Fruit fly (Drosophila melanogaster): Measurements from ENCODE around the gene SNCF.

SNCF gene

DNA sequence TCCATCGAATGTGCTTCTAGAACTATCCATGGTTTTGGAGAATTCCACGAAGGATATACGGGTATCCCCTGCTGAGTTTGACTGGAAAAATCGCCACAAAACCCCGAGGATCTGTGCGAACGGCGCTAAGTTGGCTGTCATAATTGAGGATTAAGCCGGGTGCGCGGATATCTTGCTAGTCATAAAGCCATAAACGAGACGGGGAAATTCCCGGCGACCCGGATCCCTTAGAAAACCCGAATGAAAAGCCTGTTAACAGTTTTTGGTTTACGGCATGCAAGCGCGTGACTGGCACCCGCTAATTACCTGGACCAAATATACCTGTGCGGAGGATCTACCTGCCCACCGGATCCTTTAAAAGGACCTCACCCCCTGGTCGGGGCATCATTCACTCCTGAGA lies at the start of gene SNCF:
TSS of gene SNCF (plus strand) at position 382 of the 400 bp plus-strand sequence.
- TF ChIP-seq CG8478 (optimal IDR thresholded peaks at IDR 0.05): no peak
- no peak for TF ChIP-seq EcR (GFP tag; optimal IDR thresholded peaks at IDR 0.05)
- no peak for TF ChIP-seq usp (GFP tag; optimal IDR thresholded peaks at IDR 0.05)
- TF ChIP-seq Dll (optimal IDR thresholded peaks at IDR 0.05): no peak
- no peak for TF ChIP-seq pan (optimal IDR thresholded peaks at IDR 0.05)
- TF ChIP-seq psq (optimal IDR thresholded peaks at IDR 0.05): no peak

DNA sequence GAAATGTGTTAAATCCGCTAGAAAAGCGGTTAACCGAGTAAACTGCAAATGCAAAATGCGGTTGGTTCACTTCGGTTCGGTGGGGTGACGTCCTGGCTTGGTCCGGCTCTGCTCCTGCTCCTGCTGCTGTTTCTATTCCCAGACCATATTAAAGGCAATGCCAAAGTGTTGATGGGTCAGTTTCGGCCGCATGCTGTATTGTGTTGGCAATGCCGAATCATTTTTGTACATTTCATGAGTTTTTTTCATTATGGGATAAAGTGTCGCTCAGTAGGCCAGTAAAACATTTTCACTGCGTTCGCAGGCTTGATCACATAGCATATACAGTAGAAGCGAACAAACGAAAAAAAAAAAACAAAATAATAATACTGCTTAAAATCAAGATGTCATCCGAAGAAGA lies 49.5 kb upstream of the SNCF start, which contains the start of gene CG14113:
TSS of gene CG14113 (plus strand) at position 301 of the 400 bp plus-strand sequence.
- TF ChIP-seq CG8478 (optimal IDR thresholded peaks at IDR 0.05): no peak
- TF ChIP-seq psq (optimal IDR thresholded peaks at IDR 0.05): no peak

DNA sequence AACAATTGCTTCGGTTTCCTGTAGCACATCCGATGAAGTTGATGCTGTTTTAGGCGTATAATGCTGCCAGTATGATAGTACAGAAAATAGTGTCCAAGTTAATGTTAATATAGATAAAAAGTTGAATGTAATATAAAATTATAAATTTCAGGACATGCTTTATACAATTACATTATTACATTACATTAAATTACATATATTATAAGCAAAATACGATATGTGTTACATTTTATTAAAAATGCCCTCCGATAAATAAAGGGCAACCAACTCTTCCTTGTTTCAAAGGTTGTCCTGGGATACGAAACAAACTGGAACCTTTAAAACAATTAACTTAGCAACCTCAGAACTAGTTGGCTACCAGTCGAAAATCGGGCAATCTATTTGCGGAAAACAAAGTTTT lies 29.6 kb upstream of the SNCF start, which contains the start of gene CG17687:
TSS of gene CG17687 (plus strand) at position 301 of the 400 bp plus-strand sequence.
- TF ChIP-seq EcR (GFP tag; optimal IDR thresholded peaks at IDR 0.05) (no peak), CG8478 (optimal IDR thresholded peaks at IDR 0.05) (no peak), usp (GFP tag; optimal IDR thresholded peaks at IDR 0.05) (no peak), Dll (optimal IDR thresholded peaks at IDR 0.05) (no peak), pan (optimal IDR thresholded peaks at IDR 0.05) (no peak), psq (optimal IDR thresholded peaks at IDR 0.05) (no peak)

DNA sequence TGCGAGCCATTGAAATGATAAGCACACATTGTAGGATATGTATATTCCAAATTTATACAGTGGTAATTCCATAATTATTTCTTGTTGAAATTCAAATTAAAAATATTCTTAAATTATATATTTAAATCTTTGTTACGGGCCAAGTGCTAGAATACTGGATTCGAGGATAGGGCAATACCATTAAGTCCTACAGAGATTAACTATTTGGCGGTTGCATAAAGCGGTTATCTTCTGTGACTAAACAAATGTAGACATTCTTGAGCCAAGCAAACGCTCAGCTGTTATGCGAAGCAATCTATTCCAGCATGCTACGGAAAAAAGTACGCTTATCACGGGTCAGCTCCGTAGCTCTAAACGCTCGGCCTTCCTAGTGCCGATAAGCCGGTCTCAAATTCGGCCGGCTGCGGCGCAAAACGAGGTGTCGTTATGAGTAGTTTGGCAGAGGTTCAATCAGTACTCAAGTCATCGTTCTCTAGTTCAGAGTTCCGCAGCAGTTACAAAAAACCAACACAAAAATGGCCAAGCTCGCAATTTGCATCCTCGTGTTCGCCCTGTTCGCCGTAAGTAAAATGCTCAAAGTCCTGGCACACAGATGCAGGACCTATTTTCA lies 22.2 kb upstream of the SNCF start, which contains the start of gene Nplp2:
TSS of gene Nplp2 (plus strand) at position 293 of the 610 bp plus-strand sequence.
- TF ChIP-seq Dll (optimal IDR thresholded peaks at IDR 0.05) (no peak), EcR (GFP tag; optimal IDR thresholded peaks at IDR 0.05) (no peak), usp (GFP tag; optimal IDR thresholded peaks at IDR 0.05) (no peak), pan (optimal IDR thresholded peaks at IDR 0.05) (no peak), CG8478 (optimal IDR thresholded peaks at IDR 0.05) (no peak), psq (optimal IDR thresholded peaks at IDR 0.05) (no peak)

DNA sequence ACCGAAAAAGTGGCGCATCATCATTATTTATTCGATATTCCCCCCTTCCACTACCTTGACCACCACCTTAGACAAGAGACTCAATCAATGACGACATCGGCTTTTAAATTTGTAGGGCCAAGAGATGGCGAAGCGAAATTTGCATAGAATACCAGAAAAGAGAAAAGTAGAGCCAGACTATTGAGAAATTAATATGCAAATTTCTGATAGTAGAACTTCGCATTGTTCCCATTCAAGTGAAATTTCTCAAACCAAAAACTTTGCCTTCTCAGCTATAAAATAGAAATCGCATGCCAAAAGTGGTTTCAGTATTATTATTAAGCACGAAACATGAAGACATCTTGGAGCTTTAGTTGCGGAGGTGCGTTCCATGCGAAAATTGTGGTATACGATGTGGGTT lies 726 bp upstream of the SNCF start, which contains the start of gene CG14111:
TSS of gene CG14111 (plus strand) at position 301 of the 400 bp plus-strand sequence.
- TF ChIP-seq pan (optimal IDR thresholded peaks at IDR 0.05) (no peak), Dll (optimal IDR thresholded peaks at IDR 0.05) (no peak), psq (optimal IDR thresholded peaks at IDR 0.05) (no peak), usp (GFP tag; optimal IDR thresholded peaks at IDR 0.05) (no peak), CG8478 (optimal IDR thresholded peaks at IDR 0.05) (no peak), EcR (GFP tag; optimal IDR thresholded peaks at IDR 0.05) (no peak)

DNA sequence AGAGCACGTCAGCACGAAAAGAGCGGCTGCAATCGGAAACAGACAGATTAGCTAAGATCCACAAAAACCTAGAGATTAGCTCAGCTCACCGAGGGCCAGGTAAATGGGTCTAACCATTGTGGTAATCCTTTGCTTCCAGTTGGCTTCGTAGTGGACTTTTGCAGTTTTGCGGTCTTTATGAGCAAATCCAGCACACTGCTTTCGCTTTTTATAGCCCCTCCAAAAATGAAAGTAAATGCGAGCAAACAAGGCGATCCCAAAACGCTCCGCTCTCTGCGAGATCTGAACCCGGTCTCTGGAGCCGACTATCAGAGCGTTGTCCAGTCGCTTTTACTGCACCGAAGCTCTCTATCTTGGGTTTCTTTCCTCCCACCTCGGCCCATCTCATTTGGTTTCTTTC lies 2.8 kb downstream of the SNCF start, which contains the start of gene CG14107:
TSS of gene CG14107 (minus strand) at position 187 of the 400 bp plus-strand sequence.
- no peak for TF ChIP-seq pan (optimal IDR thresholded peaks at IDR 0.05)
- no peak for TF ChIP-seq usp (GFP tag; optimal IDR thresholded peaks at IDR 0.05)
- no peak for TF ChIP-seq CG8478 (optimal IDR thresholded peaks at IDR 0.05)
- no peak for TF ChIP-seq Dll (optimal IDR thresholded peaks at IDR 0.05)
- no peak for TF ChIP-seq EcR (GFP tag; optimal IDR thresholded peaks at IDR 0.05)
- no peak for TF ChIP-seq psq (optimal IDR thresholded peaks at IDR 0.05)

DNA sequence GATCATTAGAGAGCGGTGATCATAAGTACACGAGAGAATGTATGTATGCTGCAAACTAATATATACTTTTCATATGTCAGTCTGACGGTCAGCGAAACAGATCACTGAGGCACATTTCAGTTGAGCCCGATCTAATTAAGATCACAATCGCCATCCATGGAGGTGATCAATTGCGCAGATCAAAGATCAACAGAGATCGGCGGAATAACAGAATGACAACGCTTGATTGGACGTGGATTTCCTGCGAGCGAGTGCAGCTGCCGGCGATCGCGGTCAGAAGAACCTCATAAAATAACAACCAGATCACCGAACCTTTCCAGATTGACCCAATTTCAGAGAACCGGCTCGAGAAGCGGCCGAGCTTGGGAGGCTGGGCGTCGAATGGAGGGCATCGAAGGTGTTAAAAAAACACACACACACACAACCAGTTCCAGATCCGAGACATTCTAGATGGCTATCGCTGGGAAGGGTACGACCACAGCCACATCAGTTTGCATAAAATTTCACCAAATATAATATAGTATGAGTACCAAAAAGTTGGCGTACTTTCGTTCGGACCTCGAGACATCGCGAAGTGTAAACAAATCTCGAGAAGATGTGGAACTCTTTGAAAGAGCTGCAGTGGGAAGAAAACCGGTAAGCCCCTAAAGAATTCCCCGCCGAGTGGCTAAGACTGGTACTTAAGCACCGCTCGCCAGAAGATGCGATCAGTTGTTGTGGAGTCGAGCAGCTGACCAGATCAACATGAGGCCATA lies 3.9 kb downstream of the SNCF start, which contains the start of gene ImpL1:
TSS of gene ImpL1 (plus strand) at position 705 of the 755 bp plus-strand sequence.
- TF ChIP-seq CG8478 (optimal IDR thresholded peaks at IDR 0.05): no peak
- no peak for TF ChIP-seq psq (optimal IDR thresholded peaks at IDR 0.05)
- TF ChIP-seq EcR (GFP tag; optimal IDR thresholded peaks at IDR 0.05): no peak
- TF ChIP-seq pan (optimal IDR thresholded peaks at IDR 0.05): no peak
- TF ChIP-seq Dll (optimal IDR thresholded peaks at IDR 0.05): no peak

DNA sequence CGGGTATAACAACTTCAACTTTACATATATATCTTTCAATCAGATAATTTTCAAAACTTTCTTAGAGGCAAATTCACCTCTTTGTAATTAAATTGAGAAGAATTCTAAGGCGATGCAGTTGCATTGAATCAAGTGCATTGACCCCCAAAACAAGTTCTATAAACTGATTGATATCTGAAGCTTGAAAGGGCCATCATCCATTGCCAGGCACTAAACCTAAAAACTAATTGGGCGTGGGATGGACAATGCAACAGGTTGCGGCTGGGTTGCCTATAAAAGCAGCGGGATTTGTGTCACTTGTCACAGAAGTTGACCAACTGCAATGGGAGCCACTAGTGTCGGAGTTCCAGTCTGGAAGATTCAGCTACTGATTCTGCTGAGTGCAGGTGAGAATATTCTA lies 6.1 kb downstream of the SNCF start, which contains the start of gene CG14110:
TSS of gene CG14110 (plus strand) at position 301 of the 400 bp plus-strand sequence.
- TF ChIP-seq CG8478 (optimal IDR thresholded peaks at IDR 0.05) (no peak), Dll (optimal IDR thresholded peaks at IDR 0.05) (no peak), psq (optimal IDR thresholded peaks at IDR 0.05) (no peak), pan (optimal IDR thresholded peaks at IDR 0.05) (no peak), usp (GFP tag; optimal IDR thresholded peaks at IDR 0.05) (no peak), EcR (GFP tag; optimal IDR thresholded peaks at IDR 0.05) (no peak)

DNA sequence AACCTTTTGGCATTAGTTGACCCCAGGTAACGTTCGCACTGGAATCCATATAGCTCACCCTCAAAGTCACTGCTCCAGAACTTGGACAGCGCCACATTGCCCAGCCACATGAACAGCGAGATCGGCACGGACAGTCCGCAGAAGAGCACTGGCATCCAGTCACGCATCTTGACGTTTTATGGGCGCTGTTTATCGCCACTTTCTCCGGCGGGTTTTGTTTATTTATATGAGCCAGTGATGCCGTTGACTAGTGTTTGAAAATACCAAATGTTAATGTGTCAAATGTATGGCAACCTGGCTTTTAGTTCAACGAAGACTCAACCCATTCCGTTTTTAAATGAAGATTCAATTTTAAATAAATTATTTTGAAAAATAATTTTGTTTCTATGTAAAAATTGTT lies 9.2 kb downstream of the SNCF start, which contains the start of gene CG10171:
TSS of gene CG10171 (minus strand) at position 300 of the 400 bp plus-strand sequence.
- TF ChIP-seq Dll (optimal IDR thresholded peaks at IDR 0.05) (no peak), CG8478 (optimal IDR thresholded peaks at IDR 0.05) (no peak), pan (optimal IDR thresholded peaks at IDR 0.05) (no peak), EcR (GFP tag; optimal IDR thresholded peaks at IDR 0.05) (no peak), usp (GFP tag; optimal IDR thresholded peaks at IDR 0.05) (no peak), psq (optimal IDR thresholded peaks at IDR 0.05) (no peak)

DNA sequence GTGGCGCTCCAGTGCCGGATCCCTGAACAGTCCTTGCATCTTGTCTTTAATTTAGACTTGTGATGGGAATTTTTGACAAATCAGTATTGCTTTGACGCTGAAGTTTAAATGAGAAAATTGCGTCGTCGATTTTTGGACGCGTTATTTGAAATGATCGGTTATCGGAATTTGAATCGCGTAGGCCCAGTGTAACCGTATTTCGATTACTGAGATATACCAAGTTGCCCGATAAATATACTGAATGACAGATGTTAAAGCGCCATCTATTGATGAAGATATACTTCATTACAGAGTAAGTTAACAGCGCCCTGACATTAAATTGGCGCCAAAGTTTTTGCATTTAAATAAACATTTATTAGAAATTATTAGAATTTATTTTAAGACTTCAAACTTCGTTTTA lies 11.5 kb downstream of the SNCF start, which contains the start of gene Poc1:
TSS of gene Poc1 (minus strand) at position 173 of the 400 bp plus-strand sequence.
- TF ChIP-seq Dll (optimal IDR thresholded peaks at IDR 0.05) (no peak), psq (optimal IDR thresholded peaks at IDR 0.05) (no peak), usp (GFP tag; optimal IDR thresholded peaks at IDR 0.05) (no peak), EcR (GFP tag; optimal IDR thresholded peaks at IDR 0.05) (no peak), pan (optimal IDR thresholded peaks at IDR 0.05) (no peak), CG8478 (optimal IDR thresholded peaks at IDR 0.05) (no peak)

DNA sequence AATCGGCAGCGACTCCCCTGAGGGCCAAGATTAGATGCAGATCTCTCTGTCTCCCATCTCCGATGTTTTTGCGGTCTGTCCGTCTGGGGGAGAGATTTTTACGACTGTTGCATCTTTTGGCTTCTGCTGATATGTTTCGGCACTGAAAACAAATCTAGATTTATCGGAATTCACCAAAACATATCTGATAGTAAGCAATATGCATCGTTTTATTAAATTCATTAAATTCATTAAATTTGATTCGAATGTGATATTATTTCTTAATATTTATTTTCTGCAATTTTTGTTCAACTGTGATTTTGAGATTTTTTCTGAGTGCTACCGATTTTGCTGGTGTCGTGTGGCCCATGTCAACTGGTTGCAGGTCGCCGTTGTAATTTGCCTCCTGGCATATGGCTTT lies 15.2 kb downstream of the SNCF start:
- TF ChIP-seq usp (GFP tag; optimal IDR thresholded peaks at IDR 0.05): no peak
- TF ChIP-seq Dll (optimal IDR thresholded peaks at IDR 0.05): no peak
- no peak for TF ChIP-seq EcR (GFP tag; optimal IDR thresholded peaks at IDR 0.05)
- no peak for TF ChIP-seq pan (optimal IDR thresholded peaks at IDR 0.05)
- TF ChIP-seq psq (optimal IDR thresholded peaks at IDR 0.05): no peak
- TF ChIP-seq CG8478 (optimal IDR thresholded peaks at IDR 0.05): no peak

DNA sequence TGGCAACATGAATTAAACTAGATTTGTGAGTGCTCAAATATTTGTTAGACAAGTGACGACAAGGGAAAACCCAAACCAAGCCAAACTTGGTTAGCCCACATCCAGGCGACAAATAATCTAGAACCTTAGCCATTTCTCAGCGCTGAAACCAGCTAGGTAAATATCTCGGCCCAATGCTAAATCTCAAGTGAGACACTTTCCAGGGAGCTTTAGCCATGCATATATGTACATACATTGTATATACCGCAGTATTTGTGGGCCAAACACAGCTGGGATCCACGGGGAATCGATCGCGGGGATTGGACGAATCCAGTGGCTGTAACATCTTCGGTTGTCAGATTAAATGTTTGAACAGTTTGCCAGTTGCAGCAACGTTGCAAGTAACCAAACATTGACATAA lies 19.3 kb downstream of the SNCF start:
- TF ChIP-seq Dll (optimal IDR thresholded peaks at IDR 0.05): no peak
- no peak for TF ChIP-seq CG8478 (optimal IDR thresholded peaks at IDR 0.05)
- TF ChIP-seq EcR (GFP tag; optimal IDR thresholded peaks at IDR 0.05): no peak
- no peak for TF ChIP-seq usp (GFP tag; optimal IDR thresholded peaks at IDR 0.05)
- TF ChIP-seq psq (optimal IDR thresholded peaks at IDR 0.05): no peak
- TF ChIP-seq pan (optimal IDR thresholded peaks at IDR 0.05): no peak

Measured in whole organism.